Fruit fly (Drosophila melanogaster): ENCODE data around the gene Snmp1.
A peak's percentile ranks its signal among the peaks of the same experiment; 100 is the strongest.

Gene Snmp1

DNA sequence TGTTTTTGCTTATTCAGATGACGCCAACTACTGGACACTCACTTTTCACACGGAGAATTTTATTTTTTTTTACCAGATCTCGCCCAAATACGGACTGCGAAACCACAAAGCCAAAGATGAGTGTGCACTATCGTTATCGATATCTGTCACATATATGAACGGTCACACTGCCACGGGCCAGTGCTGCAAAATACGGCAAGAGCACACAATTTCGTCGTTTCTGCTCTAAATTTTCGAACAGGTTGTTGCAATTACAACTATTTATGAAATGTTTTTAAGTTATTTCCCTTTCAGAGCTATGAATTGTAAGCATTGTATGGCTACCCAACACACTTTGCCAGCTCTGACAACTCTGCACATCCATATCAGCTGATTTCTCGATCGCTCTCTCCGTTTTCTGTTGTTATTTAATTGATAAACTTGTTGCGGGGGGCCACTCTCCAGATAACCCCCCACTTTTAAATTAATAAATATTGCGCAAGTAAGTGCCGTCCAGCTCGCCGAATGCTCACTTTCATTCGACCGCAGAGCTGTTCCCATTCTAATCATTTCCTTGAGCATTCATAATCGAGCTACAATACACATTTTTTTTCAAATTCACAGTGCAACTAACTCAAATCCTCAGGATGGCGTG lies 40.5 kb downstream of the Snmp1 start, which contains the start of the genes slmb and CG5793 (continued):
- TF ChIP-seq Vsx2 (GFP tag; optimal IDR thresholded peaks at IDR 0.05; ENCODE audit: partially characterized antibody) (no peak), Hr83 (GFP tag; optimal IDR thresholded peaks at IDR 0.05; ENCODE audit: poor library complexity, severe bottlenecking) (peak; percentile 80), Dif (GFP tag; optimal IDR thresholded peaks at IDR 0.05; ENCODE audit: partially characterized antibody) (no peak), dsf (GFP tag; optimal IDR thresholded peaks at IDR 0.05; ENCODE audit: borderline replicate concordance) (no peak), CG32264 (GFP tag; optimal IDR thresholded peaks at IDR 0.05) (no peak), sv (GFP tag; optimal IDR thresholded peaks at IDR 0.05) (peak; percentile 47)

DNA sequence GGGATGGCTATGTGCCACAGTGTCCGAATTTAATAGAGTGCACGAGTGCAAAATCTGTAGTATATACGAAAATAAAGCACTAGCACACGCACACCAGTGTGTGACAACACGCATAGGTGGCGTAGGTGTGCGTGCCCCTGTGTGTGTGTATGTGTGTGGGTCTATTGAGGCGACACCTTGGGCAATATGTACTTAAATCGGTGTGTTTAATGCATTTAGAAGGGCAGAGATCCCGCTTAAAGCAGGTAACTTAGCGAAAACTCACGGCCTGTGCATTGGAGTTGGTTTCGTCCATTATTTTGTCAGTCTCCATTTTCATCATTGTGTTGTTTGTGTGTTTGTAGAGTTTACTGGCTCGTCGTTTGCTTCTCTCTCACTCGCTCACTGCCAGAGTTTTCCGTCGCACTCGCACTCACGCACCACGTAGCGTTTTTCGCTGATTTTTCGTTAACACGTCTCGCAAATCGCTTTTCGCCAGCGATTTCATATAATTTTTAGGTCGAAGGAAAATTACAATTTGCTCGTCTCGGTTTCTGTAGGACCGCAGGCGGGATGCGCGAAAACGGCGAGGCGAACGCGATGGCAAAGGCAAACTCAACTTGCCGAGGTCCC lies 41.2 kb downstream of the Snmp1 start:
- TF ChIP-seq N (GFP tag; optimal IDR thresholded peaks at IDR 0.05) = peak; percentile 84
- TF ChIP-seq Myc (optimal IDR thresholded peaks at IDR 0.05) = no peak

dm6 chr3R:21124225-21124624 lies 43.8 kb downstream of the Snmp1 start:
- TF ChIP-seq Rel (GFP tag; optimal IDR thresholded peaks at IDR 0.05) (no peak), Rel (tag; optimal IDR thresholded peaks at IDR 0.05) (peak; percentile 14), Dif (GFP tag; optimal IDR thresholded peaks at IDR 0.05; ENCODE audit: partially characterized antibody) (peak; percentile 16), Abd-B (GFP tag; optimal IDR thresholded peaks at IDR 0.05) (no peak), brk (GFP tag; optimal IDR thresholded peaks at IDR 0.05) (no peak), GATAd (GFP tag; optimal IDR thresholded peaks at IDR 0.05) (no peak)

dm6 chr3R:21118784-21119183 lies 49.2 kb downstream of the Snmp1 start, which contains the start of gene Bdbt:
Gene Bdbt, minus strand, starts transcription at chr3R:21118856.
- no peak for TF ChIP-seq br (GFP tag; optimal IDR thresholded peaks at IDR 0.05)
- no peak for TF ChIP-seq Rel (GFP tag; optimal IDR thresholded peaks at IDR 0.05)
- TF ChIP-seq Rel (tag; optimal IDR thresholded peaks at IDR 0.05) = no peak
- TF ChIP-seq tai (GFP tag; optimal IDR thresholded peaks at IDR 0.05) = no peak
- TF ChIP-seq Mio (GFP tag; optimal IDR thresholded peaks at IDR 0.05) = no peak
- no peak for TF ChIP-seq dl (GFP tag; optimal IDR thresholded peaks at IDR 0.05; ENCODE audit: insufficient read depth in 1 of 2, partially characterized antibody in 2 of 2)
- no peak for TF ChIP-seq Hnf4 (GFP tag; optimal IDR thresholded peaks at IDR 0.05)
- no peak for TF ChIP-seq Vsx2 (GFP tag; optimal IDR thresholded peaks at IDR 0.05; ENCODE audit: partially characterized antibody)
- no peak for TF ChIP-seq CG32264 (GFP tag; optimal IDR thresholded peaks at IDR 0.05)
- no peak for TF ChIP-seq Abd-B (GFP tag; optimal IDR thresholded peaks at IDR 0.05)
- peak; percentile 37 for TF ChIP-seq ey (GFP tag; optimal IDR thresholded peaks at IDR 0.05)
- no peak for TF ChIP-seq fru (GFP tag; optimal IDR thresholded peaks at IDR 0.05)
- no peak for TF ChIP-seq dmrt93B (GFP tag; optimal IDR thresholded peaks at IDR 0.05)
- no peak for TF ChIP-seq CrebA (GFP tag; optimal IDR thresholded peaks at IDR 0.05; ENCODE audit: borderline replicate concordance)
- no peak for TF ChIP-seq Dfd (GFP tag; optimal IDR thresholded peaks at IDR 0.05)
- peak; percentile 52 for TF ChIP-seq woc (GFP tag; optimal IDR thresholded peaks at IDR 0.05)
- peak; percentile 51 for TF ChIP-seq Hr78 (GFP tag; optimal IDR thresholded peaks at IDR 0.05)
- no peak for TF ChIP-seq usp (GFP tag; optimal IDR thresholded peaks at IDR 0.05)
- no peak for TF ChIP-seq pan (optimal IDR thresholded peaks at IDR 0.05)
- TF ChIP-seq CG9705 (GFP tag; optimal IDR thresholded peaks at IDR 0.05) = no peak
- TF ChIP-seq foxo (GFP tag; optimal IDR thresholded peaks at IDR 0.05) = peak in 1 of 2 experiments; percentile 43
- no peak for TF ChIP-seq dsf (GFP tag; optimal IDR thresholded peaks at IDR 0.05; ENCODE audit: borderline replicate concordance)
- no peak for TF ChIP-seq brk (GFP tag; optimal IDR thresholded peaks at IDR 0.05)
- peak; percentile 46 for TF ChIP-seq h (GFP tag; optimal IDR thresholded peaks at IDR 0.05)
- TF ChIP-seq sv (GFP tag; optimal IDR thresholded peaks at IDR 0.05) = peak; percentile 32
- peak; percentile 23 for TF ChIP-seq OdsH (GFP tag; optimal IDR thresholded peaks at IDR 0.05)
- TF ChIP-seq Dif (GFP tag; optimal IDR thresholded peaks at IDR 0.05; ENCODE audit: partially characterized antibody) = no peak
- TF ChIP-seq rgr (GFP tag; optimal IDR thresholded peaks at IDR 0.05) = no peak
- TF ChIP-seq lola (GFP tag; optimal IDR thresholded peaks at IDR 0.05) = no peak
- TF ChIP-seq jim (GFP tag; optimal IDR thresholded peaks at IDR 0.05) = no peak
- TF ChIP-seq N (GFP tag; optimal IDR thresholded peaks at IDR 0.05) = peak; percentile 94
- no peak for TF ChIP-seq HLH106 (tag; optimal IDR thresholded peaks at IDR 0.05)
- TF ChIP-seq Myc (optimal IDR thresholded peaks at IDR 0.05) = no peak
- TF ChIP-seq Sp1 (GFP tag; optimal IDR thresholded peaks at IDR 0.05) = no peak
- TF ChIP-seq psq (GFP tag; optimal IDR thresholded peaks at IDR 0.05) = peak; percentile 5
- no peak for TF ChIP-seq sage (GFP tag; optimal IDR thresholded peaks at IDR 0.05)
- TF ChIP-seq GATAd (GFP tag; optimal IDR thresholded peaks at IDR 0.05) = no peak
- TF ChIP-seq Hr83 (GFP tag; optimal IDR thresholded peaks at IDR 0.05; ENCODE audit: poor library complexity, severe bottlenecking) = peak; percentile 20
- no peak for TF ChIP-seq Jra (GFP tag; optimal IDR thresholded peaks at IDR 0.05)
